Fruit fly (Drosophila melanogaster) whole organism, embryonic: ENCODE measurements around the gene dnc.

Experiments used
- Bdp1 ChIP-seq: fragments of 200-800 bp; sonication (Bioruptor generic); optimal IDR thresholded peaks from 3 replicates; lab custom pipeline; 2016; ENCODE audit warnings: missing biosample characterization, missing genetic modification characterization
- Bgb ChIP-seq: fragments of 200-800 bp; sonication (Bioruptor generic); IDR thresholded peaks from 2 replicates; pipeline ENCODE4 v1.3.6; 2022; ENCODE audit warnings: missing biosample characterization, missing genetic modification characterization; ENCODE audit not compliant: partially characterized antibody
- CG10274 ChIP-seq: fragments of 200-800 bp; sonication (Bioruptor generic); optimal IDR thresholded peaks from 3 replicates; lab custom pipeline; 2017; ENCODE audit warnings: missing biosample characterization, mild to moderate bottlenecking, missing genetic modification characterization
- CG10959 ChIP-seq: fragments of 200-800 bp; sonication (Bioruptor generic); IDR thresholded peaks from 2 replicates; pipeline ENCODE4 v1.3.6; 2022; ENCODE audit warnings: missing biosample characterization, missing genetic modification characterization
- CG12104 ChIP-seq: fragments of 200-800 bp; sonication (Bioruptor generic); optimal IDR thresholded peaks from 3 replicates; lab custom pipeline; 2016; ENCODE audit warnings: missing biosample characterization, missing genetic modification characterization
- CG12391 ChIP-seq: fragments of 200-800 bp; sonication (Bioruptor generic); optimal IDR thresholded peaks from 3 replicates; lab custom pipeline; 2018; ENCODE audit warnings: missing biosample characterization, mild to moderate bottlenecking, missing genetic modification characterization, moderate library complexity
- CG13624 ChIP-seq: fragments of 200-800 bp; sonication (Bioruptor generic); optimal IDR thresholded peaks from 2 replicates; lab custom pipeline; 2016; ENCODE audit warnings: missing biosample characterization, missing genetic modification characterization
- CG14860 ChIP-seq: fragments of 200-800 bp; sonication (Bioruptor generic); IDR thresholded peaks from 3 replicates; pipeline ENCODE4 v1.3.6; 2022; ENCODE audit warnings: missing biosample characterization, missing genetic modification characterization; ENCODE audit not compliant: partially characterized antibody
- CG15696 ChIP-seq: fragments of 200-800 bp; sonication (Bioruptor generic); optimal IDR thresholded peaks from 2 replicates; lab custom pipeline; 2019; ENCODE audit warnings: missing biosample characterization, mild to moderate bottlenecking, missing genetic modification characterization, moderate library complexity
- CG1647 ChIP-seq: fragments of 200-800 bp; sonication (Bioruptor generic); optimal IDR thresholded peaks from 3 replicates; lab custom pipeline; 2016; ENCODE audit warnings: missing biosample characterization, missing genetic modification characterization
- CG17829 ChIP-seq: fragments of 200-800 bp; optimal IDR thresholded peaks from 2 replicates; lab custom pipeline; 2019; ENCODE audit warnings: missing biosample characterization, mild to moderate bottlenecking, missing genetic modification characterization, moderate library complexity
- CG30403 ChIP-seq: fragments of 200-800 bp; sonication (Bioruptor generic); optimal IDR thresholded peaks from 3 replicates; lab custom pipeline; 2016; ENCODE audit warnings: missing biosample characterization, missing genetic modification characterization
- CG30431 ChIP-seq: fragments of 200-800 bp; sonication (Bioruptor generic); optimal IDR thresholded peaks from 2 replicates; lab custom pipeline; 2017; ENCODE audit warnings: missing biosample characterization, missing genetic modification characterization
- CG31365 ChIP-seq: fragments of 200-800 bp; sonication (Bioruptor generic); optimal IDR thresholded peaks from 2 replicates; lab custom pipeline; 2018; ENCODE audit warnings: missing biosample characterization, mild to moderate bottlenecking, missing genetic modification characterization
- CG4360 ChIP-seq: fragments of 200-800 bp; sonication (Bioruptor generic); IDR thresholded peaks from 2 replicates; pipeline ENCODE4 v1.3.6; 2022; ENCODE audit warnings: missing biosample characterization, missing genetic modification characterization
- CG43689 ChIP-seq: fragments of 200-800 bp; sonication (Bioruptor generic); IDR thresholded peaks from 2 replicates; pipeline ENCODE4 v1.3.6; 2022; ENCODE audit warnings: missing biosample characterization, missing genetic modification characterization
- CG6254 ChIP-seq: fragments of 200-800 bp; sonication (Bioruptor generic); optimal IDR thresholded peaks from 3 replicates; lab custom pipeline; 2017; ENCODE audit warnings: mild to moderate bottlenecking, missing biosample characterization, missing genetic modification reagents, missing genetic modification characterization
- CG8290 ChIP-seq, 3 experiments: fragments of 200-800 bp; sonication (Bioruptor generic); optimal IDR thresholded peaks; 2 replicates each; lab custom pipeline; 2016 to 2019; ENCODE audit warnings: missing biosample characterization in 3 of 3, missing genetic modification characterization in 3 of 3, mild to moderate bottlenecking in 2 of 3, moderate library complexity in 1 of 3
- CG8388 ChIP-seq: fragments of 200-800 bp; sonication (Bioruptor generic); optimal IDR thresholded peaks from 2 replicates; lab custom pipeline; 2019; ENCODE audit warnings: missing biosample characterization, mild to moderate bottlenecking, missing genetic modification characterization, moderate library complexity
- Gsc ChIP-seq: fragments of 200-800 bp; sonication (Bioruptor generic); IDR thresholded peaks from 2 replicates; pipeline ENCODE4 v1.3.6; 2022; ENCODE audit warnings: missing biosample characterization, missing genetic modification characterization
- HLH54F ChIP-seq: fragments of 200-800 bp; sonication (Bioruptor generic); optimal IDR thresholded peaks from 3 replicates; lab custom pipeline; 2016; ENCODE audit warnings: missing biosample characterization, missing genetic modification characterization
- Max ChIP-seq: fragments of 200-800 bp; sonication (Bioruptor generic); optimal IDR thresholded peaks from 2 replicates; lab custom pipeline; 2016; ENCODE audit warnings: missing biosample characterization, mild to moderate bottlenecking, missing genetic modification characterization
- NC2β ChIP-seq: fragments of 200-800 bp; sonication (Bioruptor generic); optimal IDR thresholded peaks from 2 replicates; lab custom pipeline; 2016; ENCODE audit warnings: missing biosample characterization, missing genetic modification characterization
- Oli ChIP-seq: fragments of 200-800 bp; sonication (Bioruptor generic); optimal IDR thresholded peaks from 2 replicates; lab custom pipeline; 2018; ENCODE audit warnings: missing biosample characterization, mild to moderate bottlenecking, missing genetic modification characterization, moderate library complexity
- Sin3A ChIP-seq: fragments of >200 bp; optimal IDR thresholded peaks from 2 replicates; lab custom pipeline; 2018
- Six4 ChIP-seq: fragments of 200-800 bp; sonication (Bioruptor generic); optimal IDR thresholded peaks from 2 replicates; lab custom pipeline; 2016; ENCODE audit warnings: missing biosample characterization, missing genetic modification characterization
- Sry-δ ChIP-seq: fragments of 200-800 bp; sonication (Bioruptor generic); optimal IDR thresholded peaks from 2 replicates; lab custom pipeline; 2016; ENCODE audit warnings: missing biosample characterization, missing genetic modification characterization
- ara ChIP-seq: fragments of 200-800 bp; sonication (Bioruptor generic); IDR thresholded peaks from 2 replicates; pipeline ENCODE4 v1.3.6; 2022; ENCODE audit warnings: missing biosample characterization, missing genetic modification characterization
- az2 ChIP-seq: fragments of 200-800 bp; sonication (Bioruptor generic); optimal IDR thresholded peaks from 3 replicates; lab custom pipeline; 2016; ENCODE audit warnings: missing biosample characterization, missing genetic modification characterization
- cg ChIP-seq: fragments of 200-800 bp; sonication (Bioruptor generic); optimal IDR thresholded peaks from 3 replicates; lab custom pipeline; 2019; ENCODE audit warnings: missing biosample characterization, mild to moderate bottlenecking, missing genetic modification characterization, moderate library complexity
- chm ChIP-seq: fragments of 200-800 bp; sonication (Bioruptor generic); IDR thresholded peaks from 2 replicates; pipeline ENCODE4 v1.3.6; 2022; ENCODE audit warnings: missing biosample characterization, missing genetic modification characterization
- crc ChIP-seq: fragments of 200-800 bp; sonication (Bioruptor generic); optimal IDR thresholded peaks from 2 replicates; lab custom pipeline; 2016; ENCODE audit warnings: missing biosample characterization, missing genetic modification characterization
- dysf ChIP-seq: fragments of 200-800 bp; sonication (Bioruptor generic); IDR thresholded peaks from 3 replicates; pipeline ENCODE4 v1.3.6; 2022; ENCODE audit warnings: missing biosample characterization, missing genetic modification characterization
- emc ChIP-seq: fragments of 200-800 bp; sonication (Bioruptor generic); optimal IDR thresholded peaks from 2 replicates; lab custom pipeline; 2016; ENCODE audit warnings: missing biosample characterization, missing genetic modification characterization
- ftz-f1 ChIP-seq: fragments of 200-800 bp; sonication (Bioruptor generic); optimal IDR thresholded peaks from 2 replicates; lab custom pipeline; 2016; ENCODE audit warnings: missing biosample characterization, missing genetic modification characterization
- grau ChIP-seq: fragments of 200-800 bp; optimal IDR thresholded peaks from 3 replicates; lab custom pipeline; 2019; ENCODE audit warnings: missing biosample characterization, mild to moderate bottlenecking, missing genetic modification characterization, moderate library complexity
- ham ChIP-seq: fragments of 200-800 bp; sonication (Bioruptor generic); IDR thresholded peaks from 2 replicates; pipeline ENCODE4 v1.3.6; 2022; ENCODE audit warnings: missing biosample characterization, missing genetic modification characterization
- hbn ChIP-seq: fragments of 200-800 bp; sonication (Bioruptor generic); IDR thresholded peaks from 2 replicates; pipeline ENCODE4 v1.3.6; 2022; ENCODE audit warnings: missing biosample characterization, missing genetic modification characterization; ENCODE audit not compliant: partially characterized antibody
- her ChIP-seq: fragments of 200-800 bp; sonication (Bioruptor generic); optimal IDR thresholded peaks from 2 replicates; lab custom pipeline; 2016; ENCODE audit warnings: missing biosample characterization, missing genetic modification characterization
- nmo ChIP-seq: fragments of 200-800 bp; sonication (Bioruptor generic); optimal IDR thresholded peaks from 2 replicates; lab custom pipeline; 2018; ENCODE audit warnings: missing biosample characterization, mild to moderate bottlenecking, missing genetic modification characterization, moderate library complexity
- pfk ChIP-seq: fragments of 200-800 bp; sonication (Bioruptor generic); optimal IDR thresholded peaks from 2 replicates; lab custom pipeline; 2018; ENCODE audit warnings: missing biosample characterization, mild to moderate bottlenecking, missing genetic modification characterization, moderate library complexity
- pho ChIP-seq: fragments of 200-800 bp; sonication (Bioruptor generic); optimal IDR thresholded peaks from 2 replicates; lab custom pipeline; 2016; ENCODE audit warnings: missing biosample characterization, missing genetic modification characterization
- pita ChIP-seq: fragments of 200-800 bp; sonication (Bioruptor generic); optimal IDR thresholded peaks from 2 replicates; lab custom pipeline; 2017; ENCODE audit warnings: missing biosample characterization, mild to moderate bottlenecking, missing genetic modification characterization
- schlank ChIP-seq: fragments of 200-800 bp; sonication (Bioruptor generic); optimal IDR thresholded peaks from 2 replicates; lab custom pipeline; 2018; ENCODE audit warnings: missing biosample characterization, mild to moderate bottlenecking, missing genetic modification characterization
- sna ChIP-seq: fragments of 200-800 bp; sonication (Bioruptor generic); IDR thresholded peaks from 2 replicates; pipeline ENCODE4 v1.3.6; 2022; ENCODE audit warnings: missing biosample characterization, missing genetic modification characterization; ENCODE audit not compliant: partially characterized antibody
- sug ChIP-seq: fragments of 200-800 bp; optimal IDR thresholded peaks from 2 replicates; lab custom pipeline; 2019; ENCODE audit warnings: missing biosample characterization, mild to moderate bottlenecking, missing genetic modification characterization, moderate library complexity
- tna ChIP-seq: fragments of 200-800 bp; sonication (Bioruptor generic); IDR thresholded peaks from 2 replicates; pipeline ENCODE4 v1.3.6; 2022; ENCODE audit warnings: missing biosample characterization, missing genetic modification characterization; ENCODE audit not compliant: partially characterized antibody
- trh ChIP-seq: fragments of 200-800 bp; sonication (Bioruptor generic); optimal IDR thresholded peaks from 2 replicates; lab custom pipeline; 2016; ENCODE audit warnings: missing biosample characterization, missing genetic modification characterization
- vfl ChIP-seq: fragments of 200-800 bp; sonication (Bioruptor generic); optimal IDR thresholded peaks from 2 replicates; lab custom pipeline; 2016; ENCODE audit warnings: missing biosample characterization, missing genetic modification characterization

dnc gene

DNA sequence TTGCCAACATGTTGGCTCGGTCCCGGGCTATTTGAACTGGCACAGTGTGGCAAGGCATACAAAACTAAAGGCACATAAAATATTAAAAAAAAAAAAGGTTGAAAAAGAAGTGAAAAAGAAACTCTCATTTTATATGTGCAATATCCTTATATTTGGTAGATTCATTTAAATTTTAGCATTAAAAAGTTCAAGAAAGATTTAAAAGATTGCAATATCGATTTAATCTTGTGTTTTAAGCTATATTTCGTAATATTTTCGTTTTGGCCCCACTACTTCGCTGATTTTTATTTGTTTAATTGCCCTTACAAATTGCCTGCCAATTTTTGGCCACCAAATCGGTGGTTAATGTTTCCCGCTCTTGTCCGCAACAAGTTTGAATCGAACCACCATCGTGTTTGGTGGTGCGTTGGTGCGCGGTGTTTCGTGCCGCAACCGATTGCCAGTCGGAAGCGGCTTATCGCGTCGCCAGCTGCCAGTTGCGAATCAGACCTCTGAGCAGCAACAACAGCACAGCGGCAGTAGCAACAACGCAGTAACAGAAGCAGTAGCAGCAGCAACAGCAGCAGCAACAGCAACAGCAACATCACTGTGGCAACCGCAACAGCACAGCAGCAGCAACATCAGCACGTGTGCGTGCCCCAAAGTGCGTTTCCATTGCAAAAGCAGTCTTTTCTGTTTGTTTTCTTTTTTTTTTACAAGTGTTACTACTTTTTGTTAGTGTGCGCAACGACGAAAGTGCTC is 79.5 kb downstream of the dnc start (continued):
- TF ChIP-seq tna (GFP tag; lab: Robert Waterston, UW): no peak
- peak; percentile 90 for TF ChIP-seq CG1647
- TF ChIP-seq Bdp1: peak; percentile 85
- TF ChIP-seq NC2β (GFP tag; lab: Kevin White, UChicago): peak; percentile 87
- no peak for TF ChIP-seq cg (GFP tag; lab: Kevin White, UChicago)
- TF ChIP-seq dysf (GFP tag; lab: Robert Waterston, UW): peak; percentile 97
- peak; percentile 91 for TF ChIP-seq Six4 (GFP tag; lab: Kevin White, UChicago)
- TF ChIP-seq CG10274 (GFP tag; lab: Kevin White, UChicago): peak; percentile 87
- TF ChIP-seq vfl: peak; percentile 94
- peak; percentile 95 for TF ChIP-seq CG12104 (GFP tag; lab: Kevin White, UChicago)
- TF ChIP-seq az2 (GFP tag; lab: Kevin White, UChicago): peak; percentile 93
- peak; percentile 92 for TF ChIP-seq nmo (GFP tag; lab: Kevin White, UChicago)
- TF ChIP-seq chm: peak; percentile 45; the same call in 1 of the 2 replicates
- peak; percentile 90 for TF ChIP-seq CG8388
- peak; percentile 87 for TF ChIP-seq sug (tag; lab: Kevin White, UChicago)
- peak; percentile 88 for TF ChIP-seq her (GFP tag; lab: Kevin White, UChicago)
- TF ChIP-seq ftz-f1 (GFP tag; lab: Kevin White, UChicago): no peak
- no peak for TF ChIP-seq CG8290 (GFP tag; optimal IDR thresholded peaks at IDR 0.05; lab: Kevin White, UChicago)
- peak in 1 of 2 experiments; percentile 71 for TF ChIP-seq CG8290 (tag; optimal IDR thresholded peaks at IDR 0.05; lab: Kevin White, UChicago)
- no peak; the same call in 2 of the 3 replicates for TF ChIP-seq CG14860 (GFP tag; lab: Robert Waterston, UW)
- TF ChIP-seq grau: peak; percentile 93
- no peak for TF ChIP-seq hbn (GFP tag; lab: Robert Waterston, UW)
- TF ChIP-seq CG10959 (GFP tag; lab: Robert Waterston, UW): peak; percentile 61
- TF ChIP-seq emc (GFP tag; lab: Kevin White, UChicago): peak; percentile 93
- peak; percentile 77 for TF ChIP-seq ara (GFP tag; lab: Robert Waterston, UW)
- TF ChIP-seq CG6254: peak; percentile 85
- TF ChIP-seq CG30431 (GFP tag; lab: Kevin White, UChicago): peak; percentile 87
- peak; percentile 94 for TF ChIP-seq Max (GFP tag; lab: Kevin White, UChicago)
- peak; percentile 91 for TF ChIP-seq CG13624
- TF ChIP-seq crc: peak; percentile 74
- TF ChIP-seq Gsc (GFP tag; lab: Robert Waterston, UW): peak; percentile 65
- peak; percentile 98 for TF ChIP-seq Oli (tag; lab: Kevin White, UChicago)
- TF ChIP-seq CG17829 (tag; lab: Kevin White, UChicago): peak; percentile 81
- TF ChIP-seq Bgb (GFP tag; lab: Robert Waterston, UW): peak; percentile 24; the same call in 1 of the 2 replicates
- TF ChIP-seq CG43689 (GFP tag; lab: Robert Waterston, UW): peak; percentile 76
- TF ChIP-seq trh: peak; percentile 78
- peak; percentile 98 for TF ChIP-seq pho (GFP tag; lab: Kevin White, UChicago)
- peak; percentile 97 for TF ChIP-seq CG30403 (GFP tag; lab: Kevin White, UChicago)
- TF ChIP-seq CG31365 (tag; lab: Kevin White, UChicago): peak; percentile 58
- no peak for TF ChIP-seq sna (GFP tag; lab: Robert Waterston, UW)
- TF ChIP-seq Sin3A (lab: Kevin White, UChicago): no peak
- TF ChIP-seq CG12391: peak; percentile 95
- no peak for TF ChIP-seq CG4360 (GFP tag; lab: Robert Waterston, UW)
- peak; percentile 60 for TF ChIP-seq Sry-δ (GFP tag; lab: Kevin White, UChicago)
- TF ChIP-seq schlank: peak; percentile 75
- TF ChIP-seq pfk: no peak
- no peak for TF ChIP-seq pita (GFP tag; lab: Kevin White, UChicago)
- peak; percentile 66 for TF ChIP-seq CG15696 (tag; lab: Kevin White, UChicago)
- peak; percentile 87 for TF ChIP-seq ham (GFP tag; lab: Robert Waterston, UW)
- peak; percentile 94 for TF ChIP-seq HLH54F (GFP tag; lab: Kevin White, UChicago)
